Worm (Caenorhabditis elegans): Measurements from ENCODE around the gene R11H6.2.

DNA sequence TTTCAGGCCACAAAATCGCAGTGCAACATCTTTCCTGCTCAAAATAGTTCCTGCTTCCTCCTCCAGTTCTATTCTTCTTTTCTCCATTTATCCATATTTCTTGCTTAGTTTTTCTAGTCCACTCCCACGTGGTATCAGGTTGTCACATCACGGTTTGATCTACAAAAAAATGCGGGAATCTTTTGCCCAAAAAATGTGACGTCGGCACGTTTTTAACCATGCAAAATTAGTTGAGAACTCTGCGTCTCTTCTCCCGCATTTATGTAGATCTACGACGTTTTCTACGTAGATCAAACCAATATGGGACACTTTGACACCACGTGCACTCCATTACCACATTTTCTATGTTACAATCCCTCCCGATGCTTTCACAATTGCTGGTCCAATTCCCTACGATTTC lies 44.2 kb downstream of the R11H6.2 start:
- TF ChIP-seq unc-39 (tag; optimal IDR thresholded peaks at IDR 0.05) (no peak), gei-8 (GFP tag; optimal IDR thresholded peaks at IDR 0.05) (no peak), jun-1 (tag; optimal IDR thresholded peaks at IDR 0.05) (no peak), lir-3 (tag; optimal IDR thresholded peaks at IDR 0.05) (no peak), nhr-10 (tag; optimal IDR thresholded peaks at IDR 0.05) (no peak), nhr-102 (tag; optimal IDR thresholded peaks at IDR 0.05) (no peak), F44E2.7 (GFP tag; IDR thresholded peaks at IDR 0.05) (no peak), aly-2 (tag; optimal IDR thresholded peaks at IDR 0.05) (no peak), egl-27 (tag; optimal IDR thresholded peaks at IDR 0.05) (no peak), Y48G9A.11 (GFP tag; IDR thresholded peaks at IDR 0.05) (no peak)

Data from whole organism, L4 larva.